Worm (Caenorhabditis elegans) whole organism, mixed stage, embryonic: ENCODE measurements around the gene sop-2.

ENCODE experiments used
- M03D4.4 ChIP-seq: sonication (generic microtip); optimal IDR thresholded peaks from 2 replicates; lab custom pipeline; 2017; ENCODE audit warnings: mild to moderate bottlenecking, missing genetic modification characterization, missing compliant biosample characterization
- blmp-1 ChIP-seq: fragments of 150-350 bp; optimal IDR thresholded peaks from 2 replicates; lab custom pipeline; 2014; ENCODE audit warnings: missing biosample characterization, missing genetic modification characterization
- ceh-39 ChIP-seq: fragments of 150-350 bp; optimal IDR thresholded peaks from 2 replicates; lab custom pipeline; 2014; ENCODE audit warnings: missing biosample characterization, missing genetic modification characterization
- ceh-43 ChIP-seq: fragments of 200-800 bp; sonication (Bioruptor generic); optimal IDR thresholded peaks from 2 replicates; lab custom pipeline; 2018; ENCODE audit warnings: mild to moderate bottlenecking, missing genetic modification characterization, moderate library complexity, missing compliant biosample characterization
- ceh-83 ChIP-seq: fragments of 200-800 bp; sonication (Bioruptor generic); optimal IDR thresholded peaks from 2 replicates; lab custom pipeline; 2018; ENCODE audit warnings: mild to moderate bottlenecking, missing genetic modification characterization, missing compliant biosample characterization
- ces-1 ChIP-seq: fragments of 150-350 bp; optimal IDR thresholded peaks from 2 replicates; lab custom pipeline; 2014; ENCODE audit warnings: missing biosample characterization, missing genetic modification reagents, missing genetic modification characterization
- cnd-1 ChIP-seq: fragments of 200-800 bp; sonication (Bioruptor generic); optimal IDR thresholded peaks from 2 replicates; lab custom pipeline; 2018; ENCODE audit warnings: mild to moderate bottlenecking, missing genetic modification characterization, missing compliant biosample characterization
- drap-1 ChIP-seq: fragments of 200-800 bp; sonication (Bioruptor generic); optimal IDR thresholded peaks from 3 replicates; lab custom pipeline; 2018; ENCODE audit warnings: mild to moderate bottlenecking, missing genetic modification characterization, missing compliant biosample characterization
- elt-3 ChIP-seq: fragments of 150-350 bp; optimal IDR thresholded peaks from 2 replicates; lab custom pipeline; 2014; ENCODE audit warnings: missing biosample characterization, missing genetic modification characterization
- flh-1 ChIP-seq: fragments of 200-800 bp; sonication (Bioruptor generic); optimal IDR thresholded peaks from 2 replicates; lab custom pipeline; 2018; ENCODE audit warnings: mild to moderate bottlenecking, missing genetic modification characterization, moderate library complexity, missing compliant biosample characterization
- ham-2 ChIP-seq: fragments of 200-800 bp; sonication (Bioruptor generic); optimal IDR thresholded peaks from 2 replicates; lab custom pipeline; 2018; ENCODE audit warnings: mild to moderate bottlenecking, missing genetic modification characterization, missing compliant biosample characterization
- hlh-1 ChIP-seq: fragments of 150-350 bp; optimal IDR thresholded peaks from 2 replicates; lab custom pipeline; 2014; ENCODE audit warnings: missing biosample characterization, missing genetic modification reagents, missing genetic modification characterization
- lin-13 ChIP-seq: fragments of 150-350 bp; optimal IDR thresholded peaks from 2 replicates; lab custom pipeline; 2014; ENCODE audit warnings: missing biosample characterization, missing genetic modification characterization
- lin-32 ChIP-seq: fragments of 200-800 bp; sonication (Bioruptor generic); optimal IDR thresholded peaks from 2 replicates; lab custom pipeline; 2018; ENCODE audit warnings: mild to moderate bottlenecking, missing genetic modification characterization, missing compliant biosample characterization
- lsy-2 ChIP-seq: fragments of 150-350 bp; optimal IDR thresholded peaks from 2 replicates; lab custom pipeline; 2014; ENCODE audit warnings: missing biosample characterization, missing genetic modification characterization
- mab-5 ChIP-seq: fragments of 150-350 bp; optimal IDR thresholded peaks from 2 replicates; lab custom pipeline; 2014; ENCODE audit warnings: missing biosample characterization, missing genetic modification characterization
- mep-1 ChIP-seq: fragments of 150-350 bp; optimal IDR thresholded peaks from 2 replicates; lab custom pipeline; 2017; ENCODE audit warnings: missing biosample characterization, missing genetic modification reagents, missing genetic modification characterization, inconsistent platforms
- mls-2 ChIP-seq: sonication (generic microtip); optimal IDR thresholded peaks from 2 replicates; lab custom pipeline; 2016; ENCODE audit warnings: mild to moderate bottlenecking, missing genetic modification characterization, moderate library complexity, missing compliant biosample characterization
- nhr-12 ChIP-seq: fragments of 150-350 bp; optimal IDR thresholded peaks from 2 replicates; lab custom pipeline; 2014; ENCODE audit warnings: missing biosample characterization, missing genetic modification characterization
- nhr-2 ChIP-seq: fragments of 150-350 bp; optimal IDR thresholded peaks from 2 replicates; lab custom pipeline; 2014; ENCODE audit warnings: missing biosample characterization, missing genetic modification characterization
- nhr-237 ChIP-seq: fragments of 150-350 bp; optimal IDR thresholded peaks from 2 replicates; lab custom pipeline; 2014; ENCODE audit warnings: missing biosample characterization, missing genetic modification characterization
- nhr-28 ChIP-seq: fragments of 150-350 bp; optimal IDR thresholded peaks from 2 replicates; lab custom pipeline; 2014; ENCODE audit warnings: missing biosample characterization, missing genetic modification characterization
- nhr-76 ChIP-seq: sonication (generic microtip); optimal IDR thresholded peaks from 2 replicates; lab custom pipeline; 2017; ENCODE audit warnings: missing biosample characterization, missing genetic modification characterization
- pha-4 ChIP-seq: fragments of 150-350 bp; optimal IDR thresholded peaks from 2 replicates; lab custom pipeline; 2018; ENCODE audit warnings: missing biosample characterization, missing genetic modification reagents, missing genetic modification characterization
- snpc-4 ChIP-seq: fragments of 150-350 bp; optimal IDR thresholded peaks from 2 replicates; lab custom pipeline; 2014; ENCODE audit warnings: missing biosample characterization, missing genetic modification characterization
- sptf-1 ChIP-seq: sonication (generic microtip); optimal IDR thresholded peaks from 2 replicates; lab custom pipeline; 2017; ENCODE audit warnings: mild to moderate bottlenecking, missing genetic modification characterization, moderate library complexity, missing compliant biosample characterization
- tbx-8 ChIP-seq: fragments of 200-800 bp; sonication (Bioruptor generic); optimal IDR thresholded peaks from 2 replicates; lab custom pipeline; 2018; ENCODE audit warnings: mild to moderate bottlenecking, missing genetic modification characterization, moderate library complexity, missing compliant biosample characterization
- unc-120 ChIP-seq: sonication (generic microtip); optimal IDR thresholded peaks from 2 replicates; lab custom pipeline; 2017; ENCODE audit warnings: missing genetic modification characterization, missing compliant biosample characterization; ENCODE audit not compliant: poor library complexity, severe bottlenecking
- unc-39 ChIP-seq: fragments of 150-350 bp; optimal IDR thresholded peaks from 2 replicates; lab custom pipeline; 2014; ENCODE audit warnings: missing biosample characterization, missing genetic modification characterization
- unc-62 ChIP-seq: fragments of 150-350 bp; optimal IDR thresholded peaks from 2 replicates; lab custom pipeline; 2014; ENCODE audit warnings: missing biosample characterization, missing genetic modification reagents, missing genetic modification characterization
- zip-8 ChIP-seq: fragments of 150-350 bp; optimal IDR thresholded peaks from 2 replicates; lab custom pipeline; 2014; ENCODE audit warnings: missing biosample characterization, missing genetic modification characterization
- ztf-11 ChIP-seq: fragments of 150-350 bp; optimal IDR thresholded peaks from 2 replicates; lab custom pipeline; 2014; ENCODE audit warnings: missing biosample characterization, missing genetic modification characterization

Gene sop-2

DNA sequence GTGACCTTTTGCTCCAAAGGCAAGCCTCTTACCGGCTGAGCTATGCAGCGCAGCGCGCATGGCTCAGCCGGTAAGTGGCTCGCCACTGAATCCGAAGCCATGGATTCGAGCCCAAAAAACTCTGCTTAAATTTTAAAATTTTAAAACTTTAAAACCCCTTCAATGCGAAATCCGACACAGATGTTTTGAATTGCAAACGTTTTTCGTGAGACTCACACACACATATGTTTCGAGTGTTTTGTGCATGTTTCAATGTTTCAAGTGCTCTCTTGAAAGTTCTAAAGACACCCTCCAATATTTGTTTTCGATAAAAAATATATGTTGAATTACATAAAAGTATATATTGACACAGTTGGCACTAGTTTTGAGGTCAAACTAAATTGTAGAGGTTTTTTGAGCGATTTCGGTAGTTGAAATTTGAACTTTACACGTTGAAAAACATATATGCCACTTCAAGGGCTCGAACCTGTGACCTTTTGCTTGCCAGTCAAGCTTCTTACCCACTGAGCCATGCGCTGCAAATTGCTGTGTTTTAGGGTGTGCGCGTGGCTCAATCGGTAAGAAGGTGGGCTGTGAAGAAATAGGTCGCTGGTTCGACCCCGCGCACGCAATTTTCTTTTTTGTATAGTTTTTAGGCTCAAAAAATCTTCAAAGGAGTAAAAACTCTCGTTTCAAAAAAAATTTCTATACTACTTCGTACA, 6.7 kb downstream of the sop-2 start:
- no peak for TF ChIP-seq drap-1 (GFP tag; lab: Kevin White, UChicago)
- no peak for TF ChIP-seq mep-1 (tag; lab: Kevin White, UChicago)
- TF ChIP-seq ceh-43 (GFP tag; lab: Kevin White, UChicago) = no peak
- TF ChIP-seq nhr-12 = no peak
- TF ChIP-seq nhr-28 = no peak
- TF ChIP-seq tbx-8 = no peak
- no peak for TF ChIP-seq lin-13
- TF ChIP-seq nhr-237 (tag; lab: Kevin White, UChicago) = no peak
- no peak for TF ChIP-seq elt-3 (tag; lab: Kevin White, UChicago)
- no peak for TF ChIP-seq ces-1 (GFP tag; lab: Kevin White, UChicago)
- TF ChIP-seq ztf-11 (tag; lab: Kevin White, UChicago) = no peak
- no peak for TF ChIP-seq mls-2 (tag; lab: Kevin White, UChicago)
- TF ChIP-seq snpc-4 (tag; lab: Kevin White, UChicago) = no peak
- TF ChIP-seq zip-8 (tag; lab: Kevin White, UChicago) = no peak
- no peak for TF ChIP-seq nhr-2 (tag; lab: Kevin White, UChicago)
- no peak for TF ChIP-seq ceh-39 (tag; lab: Kevin White, UChicago)
- TF ChIP-seq nhr-76 (tag; lab: Kevin White, UChicago) = no peak

DNA sequence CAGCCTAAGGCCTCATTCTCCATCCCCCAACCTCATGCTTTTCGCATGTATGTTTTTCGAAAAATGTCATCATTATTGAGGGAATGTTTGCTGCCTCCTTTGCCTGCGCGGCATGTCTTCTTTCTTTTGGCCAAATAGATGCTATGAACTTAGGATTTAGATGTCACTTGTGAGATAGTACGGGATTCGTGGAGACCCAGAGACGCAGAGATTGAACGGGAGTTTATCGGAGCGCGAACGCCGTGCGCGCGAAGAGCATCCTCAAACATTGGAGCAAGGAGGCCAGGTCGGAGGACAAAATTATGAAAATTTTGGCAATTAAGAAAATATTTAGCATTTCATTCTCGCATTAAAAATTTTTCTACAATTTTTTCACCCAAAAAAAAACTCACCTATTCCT, 9.2 kb downstream of the sop-2 start:
- no peak for TF ChIP-seq mab-5
- no peak for TF ChIP-seq M03D4.4 (tag; lab: Kevin White, UChicago)
- no peak for TF ChIP-seq flh-1 (GFP tag; lab: Kevin White, UChicago)
- TF ChIP-seq nhr-12 = no peak
- no peak for TF ChIP-seq unc-62 (GFP tag; lab: Kevin White, UChicago)
- no peak for TF ChIP-seq hlh-1 (tag; lab: Kevin White, UChicago)
- TF ChIP-seq unc-120 (tag; lab: Kevin White, UChicago) = peak; percentile 18
- no peak for TF ChIP-seq lin-13
- peak; percentile 29 for TF ChIP-seq pha-4 (tag; lab: Kevin White, UChicago)
- TF ChIP-seq ceh-83 (GFP tag; lab: Kevin White, UChicago) = no peak
- TF ChIP-seq lin-32 (GFP tag; lab: Kevin White, UChicago) = no peak
- no peak for TF ChIP-seq cnd-1
- TF ChIP-seq ceh-43 (GFP tag; lab: Kevin White, UChicago) = no peak

DNA sequence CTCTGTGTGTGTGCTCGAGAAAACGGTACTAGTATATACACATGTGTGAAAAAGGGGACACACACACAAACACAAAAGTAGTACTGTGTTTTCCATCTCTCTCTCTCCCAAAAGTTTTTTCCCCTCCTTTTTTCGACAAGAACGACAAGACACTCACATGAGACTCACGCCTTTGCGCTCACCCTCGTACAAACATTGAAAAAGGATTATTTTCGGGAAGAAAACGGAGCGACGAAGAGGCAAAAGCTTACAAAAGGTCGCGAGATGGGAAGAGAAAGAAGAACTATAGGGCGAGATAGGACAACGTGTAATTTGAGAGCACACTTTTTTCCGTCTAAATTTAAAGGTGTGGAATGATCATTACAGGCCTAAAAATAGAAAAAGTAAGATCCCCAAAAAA, 10.1 kb downstream of the sop-2 start:
- TF ChIP-seq ceh-83 (GFP tag; lab: Kevin White, UChicago) (no peak), drap-1 (GFP tag; lab: Kevin White, UChicago) (no peak), M03D4.4 (tag; lab: Kevin White, UChicago) (no peak), nhr-76 (tag; lab: Kevin White, UChicago) (no peak), blmp-1 (tag; lab: Kevin White, UChicago) (no peak), ham-2 (GFP tag; lab: Kevin White, UChicago) (no peak), sptf-1 (no peak), nhr-12 (no peak), unc-39 (tag; lab: Kevin White, UChicago) (no peak)

DNA sequence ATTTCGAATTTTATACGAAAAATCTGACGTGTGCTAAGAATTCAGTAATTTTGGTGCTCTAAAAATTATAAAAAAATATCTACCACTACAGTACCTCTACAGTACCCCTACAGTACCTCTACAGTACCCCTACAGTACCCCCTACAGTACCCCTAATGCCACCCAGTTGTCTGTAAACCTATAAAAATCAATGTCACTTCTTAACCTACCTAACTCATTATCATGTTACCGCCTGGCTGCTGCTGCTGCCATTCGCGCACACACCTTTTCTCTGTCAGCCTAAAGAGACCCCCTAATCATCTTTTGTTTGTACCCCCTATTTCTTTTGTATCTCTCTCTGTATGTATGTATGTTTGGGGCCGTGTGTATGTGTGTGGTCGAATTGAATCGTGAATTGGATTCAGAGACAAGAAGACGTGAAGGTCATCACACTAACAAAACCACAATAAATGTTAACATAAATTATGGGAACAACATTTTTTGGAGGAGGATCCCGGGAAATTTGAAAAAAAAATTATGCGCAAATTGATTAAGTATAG, 11.1 kb downstream of the sop-2 start:
- TF ChIP-seq flh-1 (GFP tag; lab: Kevin White, UChicago) (no peak), nhr-237 (tag; lab: Kevin White, UChicago) (no peak), nhr-12 (no peak), blmp-1 (tag; lab: Kevin White, UChicago) (no peak), lsy-2 (tag; lab: Kevin White, UChicago) (peak; percentile 41), lin-32 (GFP tag; lab: Kevin White, UChicago) (no peak), nhr-76 (tag; lab: Kevin White, UChicago) (no peak)

DNA sequence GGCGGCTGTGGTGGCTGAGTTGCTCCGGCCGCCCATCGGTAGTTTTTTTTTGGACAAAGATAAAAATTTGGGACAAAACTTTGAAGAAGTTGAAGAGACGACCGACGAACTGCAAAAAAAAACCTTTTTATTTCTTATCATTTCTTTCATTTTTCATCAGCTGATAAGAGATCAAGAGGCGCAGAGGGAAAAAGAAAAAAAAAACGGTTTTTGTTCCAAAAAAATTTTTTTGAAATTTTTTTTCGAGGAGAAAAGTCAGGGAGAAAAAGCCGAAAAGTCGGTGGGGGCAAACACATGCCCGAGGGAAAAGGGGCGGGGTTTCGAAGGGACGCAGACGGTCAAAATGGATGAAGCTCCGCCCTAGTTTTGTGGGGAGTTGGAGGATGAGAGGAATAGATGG, 12.4 kb downstream of the sop-2 start, which contains the start of gene ras-1:
Gene ras-1 (minus strand): TSS at position 129 of the 400 bp plus-strand sequence.
- TF ChIP-seq nhr-237 (tag; lab: Kevin White, UChicago) (no peak), lin-32 (GFP tag; lab: Kevin White, UChicago) (no peak), nhr-2 (tag; lab: Kevin White, UChicago) (no peak), nhr-76 (tag; lab: Kevin White, UChicago) (no peak), ceh-43 (GFP tag; lab: Kevin White, UChicago) (no peak), lsy-2 (tag; lab: Kevin White, UChicago) (no peak), flh-1 (GFP tag; lab: Kevin White, UChicago) (no peak), mep-1 (tag; lab: Kevin White, UChicago) (no peak), M03D4.4 (tag; lab: Kevin White, UChicago) (no peak), hlh-1 (tag; lab: Kevin White, UChicago) (no peak)
